Fruit fly (Drosophila melanogaster) whole organism, pupa: Measurements from ENCODE around the gene CG6938.

Source experiments
- CG10348 ChIP-seq: fragments of 200-800 bp; sonication (Bioruptor generic); IDR thresholded peaks from 2 replicates; pipeline ENCODE4 v1.3.6; 2022; ENCODE audit warnings: missing biosample characterization, missing genetic modification characterization
- CG12605 ChIP-seq: fragments of 200-800 bp; sonication (Bioruptor generic); IDR thresholded peaks from 2 replicates; pipeline ENCODE4 v1.3.6; 2022; ENCODE audit warnings: missing biosample characterization, missing genetic modification characterization
- CG13204 ChIP-seq: fragments of 200-800 bp; sonication (Bioruptor generic); optimal IDR thresholded peaks from 2 replicates; lab custom pipeline; 2018; ENCODE audit warnings: missing biosample characterization, mild to moderate bottlenecking, missing genetic modification characterization, moderate library complexity
- CG14655 ChIP-seq: fragments of 200-800 bp; sonication (Bioruptor generic); optimal IDR thresholded peaks from 3 replicates; lab custom pipeline; 2017; ENCODE audit warnings: mild to moderate bottlenecking, missing biosample characterization, missing genetic modification reagents, missing genetic modification characterization
- CG15710 ChIP-seq: fragments of 200-800 bp; sonication (Bioruptor generic); optimal IDR thresholded peaks from 2 replicates; lab custom pipeline; 2018; ENCODE audit warnings: missing biosample characterization, mild to moderate bottlenecking, missing genetic modification characterization, moderate library complexity
- CG17806 ChIP-seq: fragments of 200-800 bp; sonication (Bioruptor generic); optimal IDR thresholded peaks from 2 replicates; lab custom pipeline; 2018; ENCODE audit warnings: missing biosample characterization, mild to moderate bottlenecking, missing genetic modification characterization, moderate library complexity
- CG32121 ChIP-seq: fragments of 200-800 bp; sonication (Bioruptor generic); IDR thresholded peaks from 2 replicates; pipeline ENCODE4 v1.3.6; 2022; ENCODE audit warnings: missing biosample characterization, missing genetic modification characterization
- CG34367 ChIP-seq: fragments of 200-800 bp; sonication (Bioruptor generic); optimal IDR thresholded peaks from 2 replicates; lab custom pipeline; 2018; ENCODE audit warnings: missing biosample characterization, mild to moderate bottlenecking, missing genetic modification characterization
- CG4496 ChIP-seq: fragments of 200-800 bp; sonication (Bioruptor generic); IDR thresholded peaks from 3 replicates; pipeline ENCODE4 v1.3.6; 2022; ENCODE audit warnings: missing biosample characterization, missing genetic modification characterization
- CG8159 ChIP-seq: fragments of 200-800 bp; sonication (Bioruptor generic); optimal IDR thresholded peaks from 3 replicates; lab custom pipeline; 2018; ENCODE audit warnings: missing biosample characterization, mild to moderate bottlenecking, missing genetic modification characterization, moderate library complexity
- CG8301 ChIP-seq: fragments of 200-800 bp; sonication (Bioruptor generic); optimal IDR thresholded peaks from 2 replicates; lab custom pipeline; 2018; ENCODE audit warnings: missing biosample characterization, mild to moderate bottlenecking, missing genetic modification characterization
- CG9948 ChIP-seq: fragments of 200-800 bp; sonication (Bioruptor generic); optimal IDR thresholded peaks from 2 replicates; lab custom pipeline; 2018; ENCODE audit warnings: missing biosample characterization, mild to moderate bottlenecking, missing genetic modification characterization, moderate library complexity
- D1 ChIP-seq: fragments of 200-800 bp; sonication (Bioruptor generic); optimal IDR thresholded peaks from 2 replicates; lab custom pipeline; 2018; ENCODE audit warnings: missing biosample characterization, mild to moderate bottlenecking, missing genetic modification characterization, moderate library complexity
- EcR ChIP-seq: fragments of 200-800 bp; sonication (Bioruptor generic); optimal IDR thresholded peaks from 3 replicates; lab custom pipeline; 2019; ENCODE audit warnings: missing biosample characterization, missing genetic modification characterization, mild to moderate bottlenecking, moderate library complexity, missing genetic modification reagents
- Ets98B ChIP-seq: fragments of 200-800 bp; sonication (Bioruptor generic); IDR thresholded peaks from 2 replicates; pipeline ENCODE4 v1.3.6; 2022; ENCODE audit warnings: missing biosample characterization, missing genetic modification characterization
- Pif1A ChIP-seq: fragments of 200-800 bp; sonication (Bioruptor generic); optimal IDR thresholded peaks from 3 replicates; lab custom pipeline; 2016; ENCODE audit warnings: missing biosample characterization, missing genetic modification characterization
- Pif1B ChIP-seq: fragments of 200-800 bp; sonication (Bioruptor generic); optimal IDR thresholded peaks from 3 replicates; lab custom pipeline; 2016; ENCODE audit warnings: missing biosample characterization, missing genetic modification characterization
- Snoo ChIP-seq: fragments of 200-800 bp; sonication (Bioruptor generic); optimal IDR thresholded peaks from 3 replicates; lab custom pipeline; 2017; ENCODE audit warnings: missing biosample characterization, mild to moderate bottlenecking, missing genetic modification characterization, inconsistent platforms
- fd96Ca ChIP-seq: fragments of 200-800 bp; sonication (Bioruptor generic); IDR thresholded peaks from 3 replicates; pipeline ENCODE4 v1.3.6; 2022; ENCODE audit warnings: missing biosample characterization, missing genetic modification characterization
- gl ChIP-seq: fragments of 200-800 bp; sonication (Bioruptor generic); optimal IDR thresholded peaks from 2 replicates; lab custom pipeline; 2018; ENCODE audit warnings: missing biosample characterization, mild to moderate bottlenecking, missing genetic modification characterization
- rn ChIP-seq: fragments of 200-800 bp; sonication (Bioruptor generic); IDR thresholded peaks from 2 replicates; pipeline ENCODE4 v1.3.6; 2022; ENCODE audit warnings: missing biosample characterization, missing genetic modification characterization

The CG6938 gene

DNA sequence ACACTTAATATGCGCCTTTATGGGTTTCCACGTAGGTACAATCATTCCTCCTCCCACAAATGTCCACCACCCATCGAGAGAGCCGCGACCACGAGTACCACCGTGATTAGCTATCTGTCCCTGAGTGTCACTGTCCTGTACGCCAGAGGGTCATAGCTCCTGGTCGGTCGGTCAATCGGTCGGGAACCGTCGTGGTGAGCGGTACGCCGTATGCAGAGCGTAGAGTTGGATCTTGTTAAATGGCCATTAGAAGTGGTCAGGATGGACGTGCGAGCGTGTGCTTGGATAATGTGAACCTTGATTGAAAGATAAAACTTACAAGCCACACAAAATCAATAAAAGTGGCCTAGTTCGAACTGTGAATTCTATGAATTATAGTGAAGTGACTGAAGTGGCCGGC, at the start of gene CG6938:
Gene CG6938 (plus strand): TSS at position 301 of the 400 bp plus-strand sequence.
- TF ChIP-seq rn (no peak), CG4496 (GFP tag; lab: Robert Waterston, UW) (no peak), CG10348 (GFP tag; lab: Robert Waterston, UW) (no peak), CG8159 (tag; lab: Kevin White, UChicago) (no peak), Pif1A (GFP tag; lab: Kevin White, UChicago) (no peak), CG15710 (no peak), D1 (tag; lab: Kevin White, UChicago) (no peak), EcR (GFP tag; lab: Kevin White, UChicago) (no peak), CG13204 (no peak), CG14655 (GFP tag; lab: Kevin White, UChicago) (no peak)

DNA sequence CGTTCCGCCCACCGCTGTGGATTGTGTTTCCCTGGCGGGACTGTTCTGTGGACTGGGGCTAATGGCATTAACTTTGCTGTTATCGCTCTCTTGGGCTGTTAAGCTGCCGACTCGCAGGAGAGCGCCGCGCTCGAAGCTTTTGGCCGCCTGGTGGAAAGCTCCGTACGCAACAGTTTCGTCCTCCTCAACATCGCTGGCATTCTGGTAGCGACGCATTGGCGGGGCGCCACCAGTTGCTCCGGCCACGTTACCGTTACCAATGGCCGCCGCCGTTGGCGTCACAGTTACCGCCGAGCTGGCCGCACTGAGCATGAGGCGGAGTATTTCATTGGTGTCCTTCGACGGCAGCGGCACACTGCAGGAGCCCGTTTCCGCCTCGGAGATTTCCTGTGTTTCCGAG, 47.4 kb upstream of the CG6938 start:
- TF ChIP-seq Pif1A (GFP tag; lab: Kevin White, UChicago) = no peak
- no peak for TF ChIP-seq rn
- TF ChIP-seq Pif1B = no peak
- TF ChIP-seq CG34367 (tag; lab: Kevin White, UChicago) = no peak
- TF ChIP-seq CG4496 (GFP tag; lab: Robert Waterston, UW) = no peak
- no peak for TF ChIP-seq CG12605
- no peak for TF ChIP-seq EcR (GFP tag; lab: Kevin White, UChicago)
- no peak for TF ChIP-seq CG15710
- no peak for TF ChIP-seq CG8159 (tag; lab: Kevin White, UChicago)
- no peak for TF ChIP-seq D1 (tag; lab: Kevin White, UChicago)

DNA sequence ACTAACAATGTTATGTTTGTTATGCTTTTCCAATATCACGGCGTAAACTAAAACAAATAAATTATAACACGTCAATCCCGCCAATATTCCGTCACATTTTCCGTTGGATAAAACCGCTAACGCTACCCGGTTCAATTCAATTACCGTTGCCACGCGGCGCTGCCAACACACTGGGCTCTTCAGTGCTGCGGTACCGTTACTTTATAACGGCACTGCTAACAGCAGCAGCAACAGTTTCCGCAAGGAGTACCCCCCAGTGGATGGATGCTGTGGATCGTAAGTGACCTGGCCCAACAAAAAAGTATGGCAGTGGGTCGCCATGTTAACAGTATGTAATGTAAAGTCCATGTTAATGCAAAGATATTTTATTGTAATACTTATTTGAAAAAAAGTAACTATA, 46.0 kb upstream of the CG6938 start, which contains the start of gene CG44837:
Gene CG44837 (minus strand): TSS at position 157 of the 400 bp plus-strand sequence.
- TF ChIP-seq Pif1A (GFP tag; lab: Kevin White, UChicago) (no peak), CG9948 (no peak), CG4496 (GFP tag; lab: Robert Waterston, UW) (no peak), CG10348 (GFP tag; lab: Robert Waterston, UW) (no peak), EcR (GFP tag; lab: Kevin White, UChicago) (no peak), D1 (tag; lab: Kevin White, UChicago) (no peak), CG8301 (tag; lab: Kevin White, UChicago) (no peak), CG13204 (no peak), CG15710 (no peak), CG34367 (tag; lab: Kevin White, UChicago) (no peak), Pif1B (no peak), CG14655 (GFP tag; lab: Kevin White, UChicago) (no peak), CG8159 (tag; lab: Kevin White, UChicago) (no peak), CG32121 (no peak), Snoo (tag; lab: Kevin White, UChicago) (no peak), CG17806 (tag; lab: Kevin White, UChicago) (no peak), rn (no peak)

DNA sequence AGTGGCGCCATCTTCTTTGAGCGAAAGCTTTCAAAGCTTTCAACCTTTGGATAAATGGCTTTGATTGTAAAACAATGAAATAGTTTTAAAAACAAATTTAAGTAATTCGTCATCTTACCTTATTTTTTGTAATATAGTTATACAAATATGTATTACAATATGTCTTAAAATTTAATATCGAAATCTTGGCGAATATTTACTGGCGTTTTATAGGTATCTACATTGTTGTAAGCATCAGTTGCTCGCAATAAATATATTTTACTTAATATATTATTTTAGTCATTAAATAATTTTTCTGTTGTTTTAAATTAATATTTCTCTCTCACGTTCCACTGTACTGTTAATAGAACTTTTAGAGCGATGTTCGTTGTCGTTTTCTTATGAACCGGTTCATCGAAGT, 43.1 kb upstream of the CG6938 start, which contains the start of gene Rpt4R:
Gene Rpt4R (plus strand): TSS at position 301 of the 400 bp plus-strand sequence.
- TF ChIP-seq CG8301 (tag; lab: Kevin White, UChicago) = no peak
- no peak for TF ChIP-seq CG12605
- TF ChIP-seq CG34367 (tag; lab: Kevin White, UChicago) = no peak
- no peak for TF ChIP-seq CG10348 (GFP tag; lab: Robert Waterston, UW)
- TF ChIP-seq CG15710 = no peak
- no peak for TF ChIP-seq CG13204

DNA sequence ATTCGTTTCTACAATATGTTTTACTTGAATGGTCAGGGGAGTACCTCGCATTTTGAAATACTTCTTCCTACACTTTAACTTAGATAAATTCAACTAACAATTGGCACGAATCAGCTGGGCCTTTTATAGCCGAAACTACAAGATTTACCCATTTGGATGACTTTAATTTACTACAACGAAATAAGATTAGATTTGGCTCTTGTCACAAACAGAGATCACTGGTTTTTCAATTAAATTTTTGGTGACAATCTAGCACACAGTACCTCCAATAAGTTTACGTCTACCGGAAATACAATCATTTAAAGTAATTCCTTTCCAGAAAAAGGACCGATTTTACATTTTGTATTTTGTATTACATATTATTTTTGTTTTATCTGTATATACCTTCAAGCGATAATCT, 40.0 kb upstream of the CG6938 start, which contains the start of gene CG5883:
Gene CG5883 (minus strand): TSS at position 101 of the 400 bp plus-strand sequence.
- TF ChIP-seq CG10348 (GFP tag; lab: Robert Waterston, UW) (no peak), CG14655 (GFP tag; lab: Kevin White, UChicago) (no peak), CG15710 (no peak), Pif1B (no peak), CG34367 (tag; lab: Kevin White, UChicago) (no peak)

DNA sequence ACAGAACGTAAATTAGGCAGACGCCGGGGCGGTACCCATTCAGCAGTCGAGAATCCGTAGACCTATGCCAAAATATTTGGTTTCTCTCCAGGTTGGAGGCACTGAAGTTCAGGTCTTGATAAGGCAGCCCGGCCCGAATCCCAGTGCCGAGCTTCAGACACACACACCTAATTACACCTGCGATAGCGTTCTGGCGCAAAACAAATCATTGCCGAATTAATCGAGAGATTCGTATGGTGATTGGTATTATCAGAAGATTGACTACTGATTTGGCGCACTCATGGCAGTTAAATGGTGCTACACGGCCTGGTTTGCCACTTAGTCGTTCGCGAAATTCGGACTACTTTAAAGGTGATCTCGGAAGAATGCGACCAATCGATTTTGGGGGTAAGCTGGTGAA, 37.3 kb upstream of the CG6938 start, which contains the start of gene CG7252:
Gene CG7252 (plus strand): TSS at position 319 of the 400 bp plus-strand sequence.
- TF ChIP-seq CG34367 (tag; lab: Kevin White, UChicago) (no peak), CG8159 (tag; lab: Kevin White, UChicago) (no peak), fd96Ca (no peak), Ets98B (no peak), CG14655 (GFP tag; lab: Kevin White, UChicago) (no peak), CG13204 (no peak), D1 (tag; lab: Kevin White, UChicago) (no peak), EcR (GFP tag; lab: Kevin White, UChicago) (no peak), Snoo (tag; lab: Kevin White, UChicago) (no peak), CG17806 (tag; lab: Kevin White, UChicago) (no peak), CG9948 (no peak), gl (tag; lab: Kevin White, UChicago) (no peak), Pif1B (no peak), CG12605 (no peak), CG4496 (GFP tag; lab: Robert Waterston, UW) (no peak), CG32121 (no peak), Pif1A (GFP tag; lab: Kevin White, UChicago) (no peak), rn (no peak)

DNA sequence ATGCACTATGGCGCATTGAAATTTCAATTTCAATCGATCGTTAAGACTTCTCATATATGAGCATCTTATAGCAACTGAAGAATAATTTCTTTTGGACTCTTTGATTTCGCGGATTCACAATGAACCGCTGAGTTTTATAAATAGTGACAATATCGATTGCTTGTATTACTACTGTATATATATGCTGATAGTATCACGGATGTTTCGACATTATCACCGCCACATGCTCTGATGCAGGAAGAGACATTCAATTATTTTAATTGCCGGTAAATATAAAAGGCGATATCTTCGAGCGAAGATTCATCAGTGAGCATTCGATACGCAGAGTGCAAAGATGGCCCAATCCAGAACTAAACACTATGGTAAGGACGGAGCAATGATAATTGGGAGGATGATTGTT, 35.2 kb upstream of the CG6938 start, which contains the start of gene CG17826:
Gene CG17826 (plus strand): TSS at position 301 of the 400 bp plus-strand sequence.
- no peak for TF ChIP-seq CG4496 (GFP tag; lab: Robert Waterston, UW)
- TF ChIP-seq CG17806 (tag; lab: Kevin White, UChicago) = no peak
- TF ChIP-seq CG12605 = no peak
- TF ChIP-seq gl (tag; lab: Kevin White, UChicago) = no peak
- TF ChIP-seq Pif1A (GFP tag; lab: Kevin White, UChicago) = no peak
- no peak for TF ChIP-seq CG14655 (GFP tag; lab: Kevin White, UChicago)
- no peak for TF ChIP-seq CG9948
- TF ChIP-seq rn = no peak
- no peak for TF ChIP-seq Ets98B
- TF ChIP-seq CG15710 = no peak
- no peak for TF ChIP-seq CG8301 (tag; lab: Kevin White, UChicago)
- TF ChIP-seq Snoo (tag; lab: Kevin White, UChicago) = no peak
- no peak for TF ChIP-seq CG8159 (tag; lab: Kevin White, UChicago)
- no peak for TF ChIP-seq CG32121
- no peak for TF ChIP-seq CG10348 (GFP tag; lab: Robert Waterston, UW)
- no peak for TF ChIP-seq Pif1B
- no peak for TF ChIP-seq D1 (tag; lab: Kevin White, UChicago)
- no peak for TF ChIP-seq EcR (GFP tag; lab: Kevin White, UChicago)
- TF ChIP-seq fd96Ca = no peak
- TF ChIP-seq CG34367 (tag; lab: Kevin White, UChicago) = no peak
- TF ChIP-seq, all 21 proteins: peak for 0
